Fruit fly (Drosophila melanogaster): ENCODE results near the gene CG10553.

Gene CG10553

DNA sequence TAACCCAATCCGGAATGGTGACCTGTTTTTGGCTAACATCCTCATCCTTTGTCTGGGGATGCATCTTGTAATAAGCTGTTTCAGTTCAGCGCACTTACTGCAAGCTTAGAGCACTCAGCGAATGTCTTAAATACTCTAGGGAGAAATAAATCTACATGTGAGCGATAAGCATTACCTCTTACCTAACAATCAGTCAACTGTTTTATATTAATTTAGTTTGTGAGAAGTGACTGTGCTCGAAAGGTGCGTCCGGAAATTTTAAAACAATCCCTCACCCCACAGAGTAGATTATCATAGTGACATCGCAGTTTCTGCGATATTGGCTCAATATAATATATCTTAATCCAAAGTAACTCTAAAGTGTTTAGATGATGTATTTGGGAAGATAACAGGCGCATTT is at the start of gene CG10553:
CG10553 (minus strand) TSS at position 101 of the 400 bp plus-strand sequence.
- TF ChIP-seq OdsH (GFP tag; optimal IDR thresholded peaks at IDR 0.05) (no peak), esn (GFP tag; optimal IDR thresholded peaks at IDR 0.05) (no peak), fd85E (GFP tag; optimal IDR thresholded peaks at IDR 0.05) (no peak), fkh (GFP tag; optimal IDR thresholded peaks at IDR 0.05) (no peak), CG3919 (GFP tag; optimal IDR thresholded peaks at IDR 0.05) (no peak)

DNA sequence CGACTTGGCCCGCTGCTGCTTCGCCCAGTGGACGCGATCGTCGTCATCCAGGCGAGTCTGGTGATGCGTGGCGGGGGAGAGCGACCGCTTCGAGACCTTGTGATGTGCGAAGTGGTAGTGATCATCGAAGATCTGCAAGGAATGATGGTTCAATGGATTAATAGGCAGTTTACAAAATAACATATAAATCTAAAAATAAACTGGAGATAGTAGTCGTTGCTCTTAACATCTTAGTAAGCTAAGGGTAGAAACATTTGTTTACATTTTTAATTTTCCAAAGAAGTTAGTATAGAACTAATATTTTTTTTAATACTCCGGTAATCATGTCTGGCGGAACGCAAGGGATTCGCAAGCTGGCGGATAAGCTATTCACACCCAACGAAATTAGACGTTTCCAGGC is 40.1 kb upstream of the CG10553 start, which contains the start of gene ND-49L:
ND-49L (plus strand) TSS at position 301 of the 400 bp plus-strand sequence.
- no peak for TF ChIP-seq CG4318 (GFP tag; optimal IDR thresholded peaks at IDR 0.05)
- no peak for TF ChIP-seq CG6854 (GFP tag; optimal IDR thresholded peaks at IDR 0.05)
- TF ChIP-seq fd59A (GFP tag; optimal IDR thresholded peaks at IDR 0.05) = no peak
- TF ChIP-seq Met (GFP tag; optimal IDR thresholded peaks at IDR 0.05) = no peak
- no peak for TF ChIP-seq CG11294 (GFP tag; IDR thresholded peaks at IDR 0.05)
- no peak for TF ChIP-seq CG8632 (GFP tag; optimal IDR thresholded peaks at IDR 0.05)
- TF ChIP-seq pdm3 (GFP tag; optimal IDR thresholded peaks at IDR 0.05) = no peak

- TF ChIP-seq Lpt (GFP tag; optimal IDR thresholded peaks at IDR 0.05) (no peak), Met (GFP tag; optimal IDR thresholded peaks at IDR 0.05) (no peak), Hr38 (GFP tag; optimal IDR thresholded peaks at IDR 0.05) (no peak), eg (GFP tag; IDR thresholded peaks at IDR 0.05) (no peak), CG11294 (GFP tag; IDR thresholded peaks at IDR 0.05) (no peak), achi (GFP tag; optimal IDR thresholded peaks at IDR 0.05) (no peak)
Measured at dm6 chr3R:25346899-25347298, 29.0 kb upstream of the CG10553 start, which contains the start of gene tobi. Gene tobi, minus strand, starts transcription at chr3R:25346921.

- TF ChIP-seq salr (GFP tag; optimal IDR thresholded peaks at IDR 0.05) = no peak
- no peak for TF ChIP-seq svp (GFP tag)
- no peak for TF ChIP-seq CG11902 (GFP tag; optimal IDR thresholded peaks at IDR 0.05)
- no peak for TF ChIP-seq CG4318 (GFP tag; optimal IDR thresholded peaks at IDR 0.05)
- TF ChIP-seq CG8119 (GFP tag; IDR thresholded peaks at IDR 0.05) = no peak
- TF ChIP-seq CG34406 (GFP tag; optimal IDR thresholded peaks at IDR 0.05) = no peak
- TF ChIP-seq acj6 (GFP tag; optimal IDR thresholded peaks at IDR 0.05) = no peak
- no peak for TF ChIP-seq CG31627 (GFP tag; optimal IDR thresholded peaks at IDR 0.05)
- no peak for TF ChIP-seq CG3032 (tag; optimal IDR thresholded peaks at IDR 0.05)
- TF ChIP-seq Lpt (GFP tag; optimal IDR thresholded peaks at IDR 0.05) = no peak
- TF ChIP-seq CG6163 (GFP tag; IDR thresholded peaks at IDR 0.05) = no peak
- TF ChIP-seq Eip93F (GFP tag; optimal IDR thresholded peaks at IDR 0.05) = no peak
- no peak for TF ChIP-seq CG1621 (tag; optimal IDR thresholded peaks at IDR 0.05)
- no peak for TF ChIP-seq spab (GFP tag; optimal IDR thresholded peaks at IDR 0.05)
- TF ChIP-seq OdsH (GFP tag; optimal IDR thresholded peaks at IDR 0.05) = no peak
Measured at dm6 chr3R:25339952-25340351, 22.0 kb upstream of the CG10553 start, which contains the start of gene rha. Gene rha, plus strand, starts transcription at chr3R:25340252.

dm6 chr3R:25335065-25335464 is 17.2 kb upstream of the CG10553 start, which contains the start of the genes CG10669 and CG11902:
Gene CG10669, minus strand, starts transcription at chr3R:25335243.
Gene CG11902, plus strand, starts transcription at chr3R:25335257.
- no peak for TF ChIP-seq CG4318 (GFP tag; optimal IDR thresholded peaks at IDR 0.05)
- TF ChIP-seq CG6792 (GFP tag; optimal IDR thresholded peaks at IDR 0.05) = no peak
- TF ChIP-seq fd59A (GFP tag; optimal IDR thresholded peaks at IDR 0.05) = no peak
- TF ChIP-seq Smox (GFP tag; optimal IDR thresholded peaks at IDR 0.05) = no peak
- no peak for TF ChIP-seq CG34406 (GFP tag; optimal IDR thresholded peaks at IDR 0.05)
- no peak for TF ChIP-seq lz (GFP tag; optimal IDR thresholded peaks at IDR 0.05)
- no peak for TF ChIP-seq CG15336 (GFP tag; IDR thresholded peaks at IDR 0.05)
- no peak for TF ChIP-seq Hr39 (GFP tag; optimal IDR thresholded peaks at IDR 0.05)
- no peak for TF ChIP-seq CG8632 (GFP tag; optimal IDR thresholded peaks at IDR 0.05)
- TF ChIP-seq svp (GFP tag) = no peak
- no peak for TF ChIP-seq eg (GFP tag; IDR thresholded peaks at IDR 0.05)
- no peak for TF ChIP-seq Met (GFP tag; optimal IDR thresholded peaks at IDR 0.05)
- no peak for TF ChIP-seq CG16779 (tag; optimal IDR thresholded peaks at IDR 0.05)
- no peak for TF ChIP-seq esn (GFP tag; optimal IDR thresholded peaks at IDR 0.05)
- no peak for TF ChIP-seq topi (GFP tag; optimal IDR thresholded peaks at IDR 0.05)
